Worm (Caenorhabditis elegans) whole organism, L3 larva: ENCODE measurements around the gene unc-85.

Source experiments
- R02D3.7 ChIP-seq: fragments of 150-350 bp; optimal IDR thresholded peaks from 2 replicates; lab custom pipeline; 2014; ENCODE audit warnings: missing biosample characterization, missing genetic modification characterization
- ZK546.5 ChIP-seq: sonication (generic microtip); optimal IDR thresholded peaks from 2 replicates; lab custom pipeline; 2017; ENCODE audit warnings: missing biosample characterization, missing genetic modification characterization
- aly-2 ChIP-seq: fragments of 150-350 bp; optimal IDR thresholded peaks from 2 replicates; lab custom pipeline; 2014; ENCODE audit warnings: missing biosample characterization, missing genetic modification characterization
- ama-1 ChIP-seq: fragments of 150-350 bp; optimal IDR thresholded peaks from 2 replicates; lab custom pipeline; 2018
- ceh-16 ChIP-seq: sonication (generic microtip); optimal IDR thresholded peaks from 2 replicates; lab custom pipeline; 2017; ENCODE audit warnings: missing biosample characterization, missing genetic modification characterization
- ceh-82 ChIP-seq: fragments of 150-350 bp; optimal IDR thresholded peaks from 2 replicates; lab custom pipeline; 2014; ENCODE audit warnings: missing biosample characterization, missing genetic modification characterization
- ceh-9 ChIP-seq: sonication (generic microtip); optimal IDR thresholded peaks from 2 replicates; lab custom pipeline; 2018; ENCODE audit warnings: missing biosample characterization, missing genetic modification characterization
- daf-12 ChIP-seq: fragments of 150-350 bp; optimal IDR thresholded peaks from 2 replicates; lab custom pipeline; 2014; ENCODE audit warnings: missing biosample characterization, missing genetic modification reagents, missing genetic modification characterization
- egl-27 ChIP-seq: sonication (generic microtip); optimal IDR thresholded peaks from 4 replicates; lab custom pipeline; 2017; ENCODE audit warnings: missing biosample characterization, missing genetic modification reagents, missing genetic modification characterization
- egl-5 ChIP-seq: fragments of 150-350 bp; optimal IDR thresholded peaks from 2 replicates; lab custom pipeline; 2017; ENCODE audit warnings: missing biosample characterization, missing genetic modification reagents, missing genetic modification characterization, inconsistent platforms
- elt-1 ChIP-seq: fragments of 150-350 bp; optimal IDR thresholded peaks from 2 replicates; lab custom pipeline; 2014; ENCODE audit warnings: missing biosample characterization, missing genetic modification characterization
- elt-2 ChIP-seq: sonication (generic microtip); optimal IDR thresholded peaks from 2 replicates; lab custom pipeline; 2016; ENCODE audit warnings: missing genetic modification reagents, mild to moderate bottlenecking, missing genetic modification characterization, missing compliant biosample characterization
- elt-3 ChIP-seq, 3 experiments: fragments of 150-350 bp in 1 of 3; sonication (generic microtip) in 2 of 3; optimal IDR thresholded peaks; 2 replicates in 2 of 3; 4 replicates in 1 of 3; lab custom pipeline; 2014 to 2017; ENCODE audit warnings: missing biosample characterization in 3 of 3, missing genetic modification characterization in 3 of 3
- eor-1 ChIP-seq, 2 experiments: fragments of 150-350 bp; optimal IDR thresholded peaks; 2 replicates each; lab custom pipeline; 2014 to 2018; ENCODE audit warnings: missing biosample characterization in 2 of 2, missing genetic modification characterization in 2 of 2
- fkh-10 ChIP-seq: sonication (generic microtip); optimal IDR thresholded peaks from 2 replicates; lab custom pipeline; 2017; ENCODE audit warnings: missing biosample characterization, missing genetic modification reagents, missing genetic modification characterization
- fkh-2 ChIP-seq: fragments of 150-350 bp; optimal IDR thresholded peaks from 2 replicates; lab custom pipeline; 2014; ENCODE audit warnings: missing biosample characterization, missing genetic modification reagents, missing genetic modification characterization
- jun-1 ChIP-seq: fragments of 150-350 bp; optimal IDR thresholded peaks from 2 replicates; lab custom pipeline; 2014; ENCODE audit warnings: missing biosample characterization, missing genetic modification reagents, missing genetic modification characterization
- lin-15B ChIP-seq: fragments of 150-350 bp; optimal IDR thresholded peaks from 2 replicates; lab custom pipeline; 2014; ENCODE audit warnings: missing biosample characterization, missing genetic modification characterization
- lsy-12 ChIP-seq: sonication (generic microtip); optimal IDR thresholded peaks from 2 replicates; lab custom pipeline; 2016; ENCODE audit warnings: mild to moderate bottlenecking, missing genetic modification characterization, missing compliant biosample characterization
- mdl-1 ChIP-seq: fragments of 150-350 bp; optimal IDR thresholded peaks from 2 replicates; lab custom pipeline; 2014; ENCODE audit warnings: missing biosample characterization, missing genetic modification characterization
- nfya-1 ChIP-seq: sonication (generic microtip); optimal IDR thresholded peaks from 2 replicates; lab custom pipeline; 2017; ENCODE audit warnings: missing genetic modification characterization, mild to moderate bottlenecking, missing compliant biosample characterization, antibody characterized with exemption, moderate library complexity; ENCODE audit not compliant: insufficient read depth
- nhr-237 ChIP-seq: fragments of 150-350 bp; optimal IDR thresholded peaks from 2 replicates; lab custom pipeline; 2014; ENCODE audit warnings: missing biosample characterization, missing genetic modification characterization
- nhr-25 ChIP-seq: sonication (generic microtip); optimal IDR thresholded peaks from 2 replicates; lab custom pipeline; 2017; ENCODE audit warnings: missing biosample characterization, missing genetic modification characterization
- nhr-28 ChIP-seq: fragments of 150-350 bp; optimal IDR thresholded peaks from 2 replicates; lab custom pipeline; 2014; ENCODE audit warnings: missing biosample characterization, missing genetic modification characterization
- nhr-43 ChIP-seq: sonication (generic microtip); optimal IDR thresholded peaks from 2 replicates; lab custom pipeline; 2016; ENCODE audit warnings: mild to moderate bottlenecking, missing genetic modification characterization, missing compliant biosample characterization; ENCODE audit not compliant: poor library complexity, severe bottlenecking
- nhr-67 ChIP-seq: fragments of 150-350 bp; optimal IDR thresholded peaks from 2 replicates; lab custom pipeline; 2014; ENCODE audit warnings: missing biosample characterization, missing genetic modification characterization
- nhr-76 ChIP-seq: fragments of 150-350 bp; sonication (generic microtip); optimal IDR thresholded peaks from 5 replicates; lab custom pipeline; 2014; ENCODE audit warnings: missing biosample characterization, missing genetic modification characterization
- nhr-77 ChIP-seq: fragments of 150-350 bp; optimal IDR thresholded peaks from 2 replicates; lab custom pipeline; 2014; ENCODE audit warnings: missing biosample characterization, missing genetic modification characterization
- pha-4 ChIP-seq: fragments of 150-350 bp; optimal IDR thresholded peaks from 2 replicates; lab custom pipeline; 2014; ENCODE audit warnings: missing biosample characterization, missing genetic modification reagents, missing genetic modification characterization
- pqm-1 ChIP-seq: fragments of 150-350 bp; optimal IDR thresholded peaks from 2 replicates; lab custom pipeline; 2017; ENCODE audit warnings: missing biosample characterization, missing genetic modification characterization, inconsistent platforms
- sea-2 ChIP-seq: fragments of 150-350 bp; sonication (generic microtip); optimal IDR thresholded peaks from 4 replicates; lab custom pipeline; 2014; ENCODE audit warnings: missing biosample characterization, missing genetic modification reagents, missing genetic modification characterization
- skn-1 ChIP-seq: fragments of 150-350 bp; optimal IDR thresholded peaks from 2 replicates; lab custom pipeline; 2014; ENCODE audit warnings: missing biosample characterization, missing genetic modification characterization
- snpc-4 ChIP-seq: fragments of 150-350 bp; optimal IDR thresholded peaks from 2 replicates; lab custom pipeline; 2014; ENCODE audit warnings: missing biosample characterization, missing genetic modification characterization
- tbx-2 ChIP-seq: sonication (generic microtip); optimal IDR thresholded peaks from 2 replicates; lab custom pipeline; 2016; ENCODE audit warnings: mild to moderate bottlenecking, missing genetic modification characterization, missing compliant biosample characterization
- unc-39 ChIP-seq: sonication (generic microtip); optimal IDR thresholded peaks from 4 replicates; lab custom pipeline; 2017; ENCODE audit warnings: missing biosample characterization, missing genetic modification characterization
- zag-1 ChIP-seq: fragments of 150-350 bp; optimal IDR thresholded peaks from 2 replicates; lab custom pipeline; 2014; ENCODE audit warnings: missing biosample characterization, missing genetic modification characterization
- ztf-11 ChIP-seq: fragments of 150-350 bp; optimal IDR thresholded peaks from 2 replicates; lab custom pipeline; 2014; ENCODE audit warnings: missing biosample characterization, missing genetic modification characterization

unc-85 gene

DNA sequence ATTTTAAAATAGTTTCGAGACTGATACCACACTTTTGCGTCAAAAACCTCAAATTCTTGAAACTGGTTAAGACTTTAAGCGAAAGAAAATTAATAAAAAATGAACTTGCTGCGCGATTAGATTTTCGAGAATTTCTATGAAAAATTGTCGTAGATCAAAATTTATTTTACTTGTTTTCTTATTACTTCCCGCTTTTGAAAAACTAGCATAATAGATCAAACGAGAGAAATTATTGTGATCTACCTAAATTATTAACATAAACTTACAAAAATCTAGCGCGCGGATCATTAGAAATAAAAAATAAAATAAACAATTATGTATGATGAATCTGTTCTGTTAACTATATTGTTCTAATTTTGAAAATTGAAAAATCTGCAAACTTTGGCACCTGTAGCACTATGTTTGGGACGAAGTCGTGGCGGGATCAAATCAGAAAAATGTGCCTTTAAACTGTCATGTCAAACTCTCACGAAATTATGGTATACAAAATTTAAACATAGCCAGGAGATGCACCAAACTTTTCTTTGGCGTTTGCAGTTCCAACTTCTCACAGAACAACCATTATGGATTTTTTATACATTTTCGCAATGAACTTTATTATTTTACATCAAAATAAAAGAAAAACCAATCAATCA is 25.0 kb downstream of the unc-85 start:
- TF ChIP-seq egl-27 (tag; lab: Kevin White, UChicago) = no peak
- no peak for TF ChIP-seq sea-2 (GFP tag; lab: Kevin White, UChicago)
- no peak for TF ChIP-seq nhr-76
- TF ChIP-seq aly-2 (tag; lab: Kevin White, UChicago) = no peak
- no peak for TF ChIP-seq fkh-10
- TF ChIP-seq elt-1 (tag; lab: Kevin White, UChicago) = no peak
- TF ChIP-seq nhr-28 = no peak
- peak; percentile 72 for TF ChIP-seq ama-1 (lab: Kevin White, UChicago)
- TF ChIP-seq skn-1 = no peak
- TF ChIP-seq elt-2 (tag; lab: Kevin White, UChicago) = peak; percentile 37
- TF ChIP-seq fkh-2 (tag; lab: Kevin White, UChicago) = no peak
- no peak for TF ChIP-seq lin-15B
- TF ChIP-seq lsy-12 (tag; lab: Kevin White, UChicago) = no peak
- TF ChIP-seq unc-39 (tag; lab: Kevin White, UChicago) = no peak
- TF ChIP-seq R02D3.7 (tag; lab: Kevin White, UChicago) = no peak
- TF ChIP-seq mdl-1 = no peak
- TF ChIP-seq snpc-4 (tag; lab: Kevin White, UChicago) = no peak

DNA sequence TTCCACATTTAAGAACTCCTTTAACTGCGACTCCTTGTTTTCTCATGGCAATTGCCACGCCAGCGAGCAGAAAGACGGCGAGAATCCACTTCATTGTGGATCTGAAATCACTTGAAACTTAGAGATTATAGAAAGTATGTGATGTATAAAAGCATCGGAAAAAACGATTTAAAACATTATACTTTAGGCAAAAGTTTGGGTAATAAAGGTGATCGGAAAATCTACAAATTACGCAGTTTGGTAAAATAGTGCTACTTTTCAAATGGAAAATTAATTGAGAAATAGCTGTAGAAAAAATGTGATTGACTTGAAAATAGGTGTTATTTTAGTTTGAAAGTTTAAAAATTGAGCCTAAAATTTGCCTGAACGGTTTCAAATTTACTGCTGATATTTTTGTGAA is 25.9 kb downstream of the unc-85 start, which contains the start of gene ttr-41:
ttr-41 (minus strand) TSS at position 101 of the 400 bp plus-strand sequence.
- no peak for TF ChIP-seq nhr-43 (tag; lab: Kevin White, UChicago)
- no peak for TF ChIP-seq nhr-67 (tag; lab: Kevin White, UChicago)
- no peak for TF ChIP-seq tbx-2 (tag; lab: Kevin White, UChicago)
- TF ChIP-seq nhr-77 (tag; lab: Kevin White, UChicago) = no peak
- TF ChIP-seq skn-1 = no peak
- TF ChIP-seq mdl-1 = no peak
- TF ChIP-seq jun-1 (tag; lab: Kevin White, UChicago) = no peak
- TF ChIP-seq eor-1 (tag; optimal IDR thresholded peaks at IDR 0.05; lab: Kevin White, UChicago) = no peak
- TF ChIP-seq elt-2 (tag; lab: Kevin White, UChicago) = no peak
- TF ChIP-seq ZK546.5 = no peak
- TF ChIP-seq, all 47 proteins: peak for 0

DNA sequence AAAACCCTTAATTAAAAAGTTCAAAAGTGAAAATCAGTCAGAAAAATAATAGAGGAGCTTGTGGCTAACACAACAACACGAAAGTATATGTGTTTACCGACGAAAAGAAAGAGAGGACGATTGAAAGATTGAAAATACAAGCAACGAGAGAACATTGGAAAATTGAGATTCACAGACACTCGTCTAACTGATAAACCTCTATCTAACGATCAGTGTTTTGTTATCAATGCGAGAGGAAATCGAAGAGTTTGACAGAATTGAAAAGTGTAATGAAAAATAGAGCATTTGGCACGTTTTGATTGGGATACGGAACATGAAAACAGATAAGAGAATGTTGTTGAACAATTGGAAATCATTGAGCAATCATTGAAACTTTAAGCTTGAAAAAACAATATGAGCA is 26.8 kb downstream of the unc-85 start:
- TF ChIP-seq elt-3 (tag; optimal IDR thresholded peaks at IDR 0.05; lab: Kevin White, UChicago) = peak in 1 of 3 experiments; percentile 37
- no peak for TF ChIP-seq ama-1 (lab: Kevin White, UChicago)
- TF ChIP-seq egl-5 (tag; lab: Kevin White, UChicago) = peak; percentile 44
- TF ChIP-seq skn-1 = peak; percentile 23
- peak; percentile 42 for TF ChIP-seq nfya-1 (tag; lab: Kevin White, UChicago)
- peak; percentile 98 for TF ChIP-seq pqm-1
- TF ChIP-seq jun-1 (tag; lab: Kevin White, UChicago) = peak; percentile 70
- TF ChIP-seq ceh-82 (tag; lab: Kevin White, UChicago) = no peak
- peak; percentile 59 for TF ChIP-seq pha-4
- TF ChIP-seq elt-2 (tag; lab: Kevin White, UChicago) = peak; percentile 100
- TF ChIP-seq nhr-237 = no peak

DNA sequence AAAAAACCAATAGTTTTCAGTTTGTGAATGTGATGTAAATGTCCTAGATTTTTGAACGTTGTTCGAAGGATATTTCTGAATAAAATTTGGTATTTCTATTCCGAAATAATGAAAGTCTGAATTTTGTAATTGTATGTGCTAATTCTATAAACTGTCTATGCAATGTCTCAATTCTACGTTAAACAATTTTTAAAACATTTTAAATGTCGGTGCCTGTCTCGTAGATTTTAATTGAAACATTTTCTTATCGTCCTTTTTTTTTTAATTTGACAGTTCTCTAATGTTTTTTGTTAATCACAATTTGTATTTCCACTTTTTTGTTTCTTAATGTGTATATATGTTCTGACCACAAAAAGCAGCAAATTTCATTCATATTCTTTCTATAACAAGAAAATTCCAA is 27.9 kb downstream of the unc-85 start, which contains the start of gene F41C3.7:
F41C3.7 (plus strand) TSS at position 301 of the 400 bp plus-strand sequence.
- TF ChIP-seq nhr-237 (no peak), jun-1 (tag; lab: Kevin White, UChicago) (no peak), R02D3.7 (tag; lab: Kevin White, UChicago) (no peak), elt-2 (tag; lab: Kevin White, UChicago) (no peak)

DNA sequence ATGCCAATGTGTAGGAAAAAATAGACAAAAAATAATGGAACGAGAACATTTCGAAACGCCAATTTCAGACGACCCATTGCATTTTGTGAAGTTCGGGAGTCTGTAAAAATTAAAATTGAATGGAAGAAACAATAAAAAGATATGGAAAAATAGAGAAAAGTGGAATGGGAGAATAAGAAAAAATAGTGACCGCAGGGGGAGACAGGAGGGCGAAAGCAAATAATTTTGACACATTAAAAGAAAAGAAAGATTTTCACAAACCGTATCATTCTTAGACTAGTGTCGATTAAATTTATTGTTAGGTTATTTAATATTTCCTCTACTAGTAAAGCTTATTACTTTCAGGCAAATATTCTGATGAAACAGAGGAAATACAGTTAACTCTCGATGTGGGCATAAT is 32.0 kb downstream of the unc-85 start, which contains the start of gene F41C3.11:
F41C3.11 (minus strand) TSS at position 101 of the 400 bp plus-strand sequence.
- TF ChIP-seq eor-1 (tag; optimal IDR thresholded peaks at IDR 0.05; lab: Kevin White, UChicago) (no peak), fkh-2 (tag; lab: Kevin White, UChicago) (no peak), elt-2 (tag; lab: Kevin White, UChicago) (no peak), lsy-12 (tag; lab: Kevin White, UChicago) (no peak), zag-1 (no peak), nhr-76 (no peak), ztf-11 (no peak), ceh-16 (tag; lab: Kevin White, UChicago) (no peak), nhr-77 (tag; lab: Kevin White, UChicago) (no peak), lin-15B (no peak), daf-12 (no peak), skn-1 (no peak), nhr-43 (tag; lab: Kevin White, UChicago) (no peak), ceh-9 (no peak), pha-4 (no peak), nhr-25 (no peak), fkh-10 (no peak)
